Worm (Caenorhabditis elegans): ENCODE results near the gene B0222.11.

- TF ChIP-seq nhr-28 (tag; optimal IDR thresholded peaks at IDR 0.05) = no peak
- TF ChIP-seq C16A3.4 (tag; optimal IDR thresholded peaks at IDR 0.05) = no peak
- TF ChIP-seq nhr-11 (tag; optimal IDR thresholded peaks at IDR 0.05) = no peak
- no peak for TF ChIP-seq snpc-4 (tag; optimal IDR thresholded peaks at IDR 0.05)
- TF ChIP-seq unc-86 (tag; optimal IDR thresholded peaks at IDR 0.05) = no peak
- TF ChIP-seq skn-1 (tag; optimal IDR thresholded peaks at IDR 0.05) = no peak
- TF ChIP-seq elt-3 (tag; optimal IDR thresholded peaks at IDR 0.05) = no peak
- no peak for TF ChIP-seq nhr-84 (tag; optimal IDR thresholded peaks at IDR 0.05)
Measured at ce11 chrV:9173789-9174188, 5.8 kb upstream of the B0222.11 start, which contains the start of gene pqn-16.
